Fruit fly (Drosophila melanogaster) whole organism, wandering third instar larva: ENCODE results near the gene HERC2.

Experiments used
- br ChIP-seq: fragments of 200-800 bp; sonication (Bioruptor generic); optimal IDR thresholded peaks from 2 replicates; lab custom pipeline; 2016; ENCODE audit warnings: missing biosample characterization, missing genetic modification characterization
- dl ChIP-seq, 2 experiments: fragments of 175-275, 200-275 bp in 1 of 2; fragments of 200-275 bp in 1 of 2; sonication (Bioruptor generic); optimal IDR thresholded peaks; lab custom pipeline; 2018; ENCODE audit warnings: mild to moderate bottlenecking in 2 of 2, missing biosample characterization in 2 of 2, missing genetic modification characterization in 2 of 2, moderate library complexity in 2 of 2; ENCODE audit not compliant: partially characterized antibody in 2 of 2, insufficient read depth in 1 of 2
- lola ChIP-seq: fragments of >200 bp; optimal IDR thresholded peaks from 2 replicates; lab custom pipeline; 2017; ENCODE audit warnings: missing biosample characterization, missing genetic modification characterization
- psq ChIP-seq: fragments of 200-800 bp; sonication (Bioruptor generic); optimal IDR thresholded peaks from 3 replicates; lab custom pipeline; 2017; ENCODE audit warnings: missing biosample characterization, mild to moderate bottlenecking, missing genetic modification characterization, moderate library complexity

DNA sequence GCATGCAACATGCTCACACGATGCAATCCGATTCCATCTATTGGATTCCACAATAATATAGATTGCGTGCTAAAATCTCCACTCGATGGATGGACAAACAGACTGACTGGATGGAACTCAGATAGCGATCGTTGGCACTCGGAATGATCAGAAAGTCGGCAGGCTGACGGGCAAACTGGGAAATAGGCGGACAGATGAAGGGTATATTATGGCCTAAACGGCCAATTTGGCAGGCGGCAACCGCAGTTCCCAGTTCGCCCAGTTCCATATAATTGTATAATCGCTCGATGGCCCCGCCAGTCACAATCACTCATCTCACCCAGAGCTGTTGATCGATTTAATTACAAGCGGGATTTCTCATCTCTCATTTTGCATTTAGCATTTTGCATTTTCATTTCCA is 25.1 kb downstream of the HERC2 start, which contains the start of gene Obp19d:
- TF ChIP-seq psq (no peak), br (GFP tag; lab: Kevin White, UChicago) (no peak), dl (GFP tag; optimal IDR thresholded peaks at IDR 0.05; lab: Kevin White, UChicago; ENCODE audit: insufficient read depth in 1 of 2, partially characterized antibody in 2 of 2) (no peak), lola (no peak)
